Worm (Caenorhabditis elegans): Measurements from ENCODE around the gene K09C4.5.

DNA sequence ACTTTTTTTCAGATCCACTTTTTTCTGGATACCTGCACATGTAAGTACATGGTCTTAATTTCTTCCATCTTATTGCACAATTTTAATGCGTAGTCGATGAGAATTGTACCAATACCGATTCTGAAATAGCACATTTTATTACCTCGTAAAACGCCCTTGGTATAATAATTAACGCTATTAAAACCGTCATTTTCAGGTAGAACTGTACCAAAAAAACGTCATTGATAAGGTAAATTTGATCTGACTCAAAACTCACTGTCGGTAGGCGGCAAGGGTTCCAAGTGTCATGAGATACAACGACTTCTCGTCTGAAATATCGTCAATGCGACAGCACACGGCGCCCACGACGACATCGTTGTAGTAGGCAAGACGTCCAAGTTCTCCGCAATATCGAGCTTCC, 38.0 kb upstream of the K09C4.5 start:
- no peak for TF ChIP-seq nhr-12 (tag; optimal IDR thresholded peaks at IDR 0.05)
- TF ChIP-seq ztf-4 (tag; optimal IDR thresholded peaks at IDR 0.05) = no peak
- TF ChIP-seq nfya-1 (tag; optimal IDR thresholded peaks at IDR 0.05; ENCODE audit: insufficient read depth) = no peak
- TF ChIP-seq unc-62 (GFP tag; optimal IDR thresholded peaks at IDR 0.05) = no peak
- TF ChIP-seq snpc-4 (tag; optimal IDR thresholded peaks at IDR 0.05) = no peak
- TF ChIP-seq ama-1 (optimal IDR thresholded peaks at IDR 0.05) = no peak
- TF ChIP-seq ceh-82 (tag; optimal IDR thresholded peaks at IDR 0.05) = no peak
- no peak for TF ChIP-seq unc-39 (tag; optimal IDR thresholded peaks at IDR 0.05)
- TF ChIP-seq R02D3.7 (tag; optimal IDR thresholded peaks at IDR 0.05) = no peak
- no peak for TF ChIP-seq elt-1 (tag; optimal IDR thresholded peaks at IDR 0.05)
- no peak for TF ChIP-seq fkh-10 (GFP tag; optimal IDR thresholded peaks at IDR 0.05)
- no peak for TF ChIP-seq mdl-1 (tag; optimal IDR thresholded peaks at IDR 0.05)
- TF ChIP-seq nhr-28 (tag; optimal IDR thresholded peaks at IDR 0.05) = no peak
